Worm (Caenorhabditis elegans) whole organism, early embryonic: ENCODE data around the gene B0496.2.

Experiments
- B0310.2 ChIP-seq: sonication (generic microtip); optimal IDR thresholded peaks from 2 replicates; lab custom pipeline; 2016; ENCODE audit warnings: mild to moderate bottlenecking, missing genetic modification characterization, missing compliant biosample characterization
- aly-1 ChIP-seq: sonication (generic microtip); optimal IDR thresholded peaks from 2 replicates; lab custom pipeline; 2016; ENCODE audit warnings: missing genetic modification characterization, missing compliant biosample characterization
- ama-1 ChIP-seq: fragments of 150-350 bp; optimal IDR thresholded peaks from 2 replicates; lab custom pipeline; 2014
- ceh-13 ChIP-seq: fragments of 200-800 bp; sonication (Bioruptor generic); optimal IDR thresholded peaks from 2 replicates; lab custom pipeline; 2018; ENCODE audit warnings: mild to moderate bottlenecking, missing genetic modification characterization, missing compliant biosample characterization
- ceh-36 ChIP-seq: sonication (generic microtip); optimal IDR thresholded peaks from 2 replicates; lab custom pipeline; 2016; ENCODE audit warnings: missing genetic modification characterization, inconsistent platforms, missing compliant biosample characterization
- flt-1 ChIP-seq: fragments of 200-800 bp; sonication (Bioruptor generic); IDR thresholded peaks from 2 replicates; pipeline ENCODE4 v1.3.6; 2022; ENCODE audit warnings: missing genetic modification characterization, missing compliant biosample characterization
- hmbx-1 ChIP-seq: sonication (generic microtip); optimal IDR thresholded peaks from 2 replicates; lab custom pipeline; 2016; ENCODE audit warnings: mild to moderate bottlenecking, missing genetic modification characterization, missing compliant biosample characterization
- hmg-4 ChIP-seq: fragments of 200-800 bp; sonication (Bioruptor generic); optimal IDR thresholded peaks from 2 replicates; lab custom pipeline; 2018; ENCODE audit warnings: mild to moderate bottlenecking, missing genetic modification characterization, missing compliant biosample characterization
- hnd-1 ChIP-seq: sonication (generic microtip); optimal IDR thresholded peaks from 2 replicates; lab custom pipeline; 2016; ENCODE audit warnings: missing genetic modification characterization, missing compliant biosample characterization
- pes-1 ChIP-seq: fragments of 200-800 bp; sonication (Bioruptor generic); IDR thresholded peaks from 2 replicates; pipeline ENCODE4 v1.3.6; 2022; ENCODE audit warnings: missing genetic modification reagents, missing genetic modification characterization, missing compliant biosample characterization
- sea-1 ChIP-seq: fragments of 200-800 bp; sonication (Bioruptor generic); conservative IDR thresholded peaks from 2 replicates; pipeline ENCODE4 v1.3.6; 2022; ENCODE audit warnings: missing genetic modification characterization, missing compliant biosample characterization
- tbx-11 ChIP-seq: fragments of 200-800 bp; sonication (Bioruptor generic); IDR thresholded peaks from 2 replicates; pipeline ENCODE4 v1.3.6; 2022; ENCODE audit warnings: missing genetic modification characterization, missing compliant biosample characterization
- tra-4 ChIP-seq: sonication (generic microtip); optimal IDR thresholded peaks from 2 replicates; lab custom pipeline; 2017; ENCODE audit warnings: missing genetic modification characterization, missing compliant biosample characterization

- TF ChIP-seq ceh-36 (tag; lab: Kevin White, UChicago) (no peak), pes-1 (GFP tag; lab: Robert Waterston, UW) (no peak), ceh-13 (GFP tag; lab: Kevin White, UChicago) (no peak), flt-1 (GFP tag; lab: Robert Waterston, UW) (no peak), hnd-1 (tag; lab: Kevin White, UChicago) (no peak), ama-1 (lab: Kevin White, UChicago) (no peak), tbx-11 (GFP tag; lab: Robert Waterston, UW) (no peak), hmg-4 (GFP tag; lab: Kevin White, UChicago) (peak; percentile 62), aly-1 (tag; lab: Kevin White, UChicago) (no peak), tra-4 (tag; lab: Kevin White, UChicago) (no peak), sea-1 (GFP tag; lab: Robert Waterston, UW) (no peak), hmbx-1 (tag; lab: Kevin White, UChicago) (no peak), B0310.2 (tag; lab: Kevin White, UChicago) (no peak)
Measured at ce11 chrIV:7402077-7402476, 45.6 kb upstream of the B0496.2 start.
